Worm (Caenorhabditis elegans): Measurements from ENCODE around the gene Y73F8A.15.

Gene Y73F8A.15

DNA sequence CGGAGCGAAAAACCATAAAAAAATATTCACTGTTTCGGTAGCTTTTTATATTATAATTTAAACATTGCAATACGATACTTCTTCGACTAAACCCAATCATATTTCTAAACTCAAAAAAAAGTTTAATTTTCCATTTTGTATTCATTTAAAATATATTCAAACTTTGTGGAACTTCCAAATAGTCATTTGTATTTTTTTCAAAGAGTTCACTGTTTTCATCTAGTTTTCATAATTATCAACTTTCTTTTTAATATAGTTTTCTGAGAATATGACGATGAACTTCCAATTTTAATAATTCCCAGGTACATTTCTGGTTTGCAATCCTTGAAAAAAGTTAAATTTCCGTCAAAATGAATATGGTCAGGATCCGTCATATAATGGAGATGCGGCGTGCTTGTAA is 39.9 kb downstream of the Y73F8A.15 start, which contains the start of gene cpna-4:
TSS of gene cpna-4 (plus strand) at position 301 of the 400 bp plus-strand sequence.
- no peak for TF ChIP-seq ceh-82 (tag; optimal IDR thresholded peaks at IDR 0.05)
- TF ChIP-seq lin-15B (tag; optimal IDR thresholded peaks at IDR 0.05): no peak
- TF ChIP-seq fkh-10 (GFP tag; optimal IDR thresholded peaks at IDR 0.05): no peak
- TF ChIP-seq zag-1 (tag; optimal IDR thresholded peaks at IDR 0.05): no peak
- no peak for TF ChIP-seq eor-1 (tag; optimal IDR thresholded peaks at IDR 0.05)
- no peak for TF ChIP-seq unc-39 (tag; optimal IDR thresholded peaks at IDR 0.05)
- TF ChIP-seq nfya-1 (tag; optimal IDR thresholded peaks at IDR 0.05; ENCODE audit: insufficient read depth): no peak

DNA sequence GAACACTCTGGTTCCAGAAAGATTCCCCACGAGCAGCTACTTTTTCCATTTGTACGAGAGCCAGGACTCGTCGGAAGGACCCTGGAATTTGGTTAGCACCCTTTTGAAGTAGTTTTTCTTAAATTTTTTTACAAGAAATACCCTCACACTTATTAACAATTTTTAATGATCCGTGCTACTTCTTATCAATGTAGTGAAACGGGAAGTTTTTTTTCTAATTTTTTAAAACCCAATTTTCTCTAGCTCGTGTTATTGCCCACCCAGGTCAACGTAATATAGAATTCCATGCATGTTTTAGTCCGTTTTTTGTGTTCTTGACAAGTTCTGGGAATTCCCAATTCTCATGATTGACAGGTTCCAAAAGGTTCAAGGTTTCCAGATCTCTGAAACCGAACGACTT is 40.5 kb downstream of the Y73F8A.15 start:
- TF ChIP-seq fkh-10 (GFP tag; optimal IDR thresholded peaks at IDR 0.05): no peak
- no peak for TF ChIP-seq mml-1 (tag; optimal IDR thresholded peaks at IDR 0.05)
- no peak for TF ChIP-seq unc-62 (GFP tag; optimal IDR thresholded peaks at IDR 0.05)
- TF ChIP-seq hmg-11 (tag; optimal IDR thresholded peaks at IDR 0.05): no peak
- no peak for TF ChIP-seq nfya-1 (tag; optimal IDR thresholded peaks at IDR 0.05; ENCODE audit: insufficient read depth)
- no peak for TF ChIP-seq ceh-28 (tag; optimal IDR thresholded peaks at IDR 0.05)
- no peak for TF ChIP-seq lin-15B (tag; optimal IDR thresholded peaks at IDR 0.05)
- no peak for TF ChIP-seq lsy-12 (tag; optimal IDR thresholded peaks at IDR 0.05)
- no peak for TF ChIP-seq snpc-4 (tag; optimal IDR thresholded peaks at IDR 0.05)
- TF ChIP-seq egl-27 (tag; optimal IDR thresholded peaks at IDR 0.05): no peak
- no peak for TF ChIP-seq lin-39 (tag; optimal IDR thresholded peaks at IDR 0.05)
- TF ChIP-seq R02D3.7 (tag; optimal IDR thresholded peaks at IDR 0.05): no peak

Data from whole organism, L3 larva.